Fruit fly (Drosophila melanogaster): Measurements from ENCODE around the gene bcn92.

Gene bcn92

DNA sequence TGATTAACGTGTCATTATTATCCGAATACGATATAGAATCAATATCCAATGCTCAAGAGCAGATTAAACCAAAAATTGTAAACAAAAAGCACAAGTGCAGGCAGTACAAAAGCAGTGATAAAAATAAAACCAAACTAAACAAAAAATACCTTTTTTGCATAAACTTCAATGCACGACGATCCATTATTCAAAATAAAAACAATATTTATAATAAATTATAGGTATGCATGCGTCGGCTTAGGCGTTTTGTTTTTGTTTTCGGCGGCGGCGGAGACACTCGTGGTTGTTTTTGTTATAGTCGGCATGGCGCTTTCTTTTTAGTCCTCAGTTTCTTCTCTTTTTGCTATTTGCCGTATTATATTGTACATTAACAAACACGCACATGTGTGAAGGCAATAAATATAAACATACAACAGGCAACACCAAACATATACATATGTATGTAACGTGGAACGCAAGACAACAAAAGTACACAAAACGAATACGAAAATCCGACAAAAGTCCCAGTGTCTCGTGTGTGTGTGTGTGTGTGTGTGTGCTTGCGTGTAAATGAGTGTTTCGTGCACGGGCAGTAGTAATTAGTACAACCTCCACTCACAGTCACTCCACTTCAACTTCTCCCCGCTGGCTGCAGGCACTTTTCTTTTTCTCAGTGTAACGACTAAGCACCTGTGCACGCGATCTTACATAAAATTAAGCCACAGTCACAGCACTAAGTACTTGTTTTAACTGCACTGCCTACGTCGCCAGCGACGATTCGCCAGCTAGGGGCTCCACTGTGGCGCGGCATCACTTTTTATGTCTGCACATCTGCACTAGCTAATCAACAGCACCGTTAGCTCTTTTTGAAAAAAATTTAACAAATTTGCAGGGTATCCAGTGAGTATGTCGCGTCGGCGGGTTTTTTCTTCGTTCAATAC is 13.3 kb downstream of the bcn92 start (continued):
- no peak for TF ChIP-seq CG10267 (tag; optimal IDR thresholded peaks at IDR 0.05)
- TF ChIP-seq Side (GFP tag; optimal IDR thresholded peaks at IDR 0.05): no peak
- TF ChIP-seq dmrt11E (tag; optimal IDR thresholded peaks at IDR 0.05): no peak
- peak; percentile 65; the same call in 3 of the 4 replicates for TF ChIP-seq Gug (GFP tag; IDR thresholded peaks at IDR 0.05)
- no peak for TF ChIP-seq CG15601 (tag; optimal IDR thresholded peaks at IDR 0.05)
- TF ChIP-seq Sox102F (GFP tag; optimal IDR thresholded peaks at IDR 0.05): peak; percentile 31
- no peak for TF ChIP-seq CG14860 (GFP tag; IDR thresholded peaks at IDR 0.05; ENCODE audit: partially characterized antibody)
- no peak for TF ChIP-seq abd-A (tag; optimal IDR thresholded peaks at IDR 0.05)
- no peak for TF ChIP-seq BEAF-32 (GFP tag; optimal IDR thresholded peaks at IDR 0.05)
- 0 out of 2 replicates have a peak, but pooled peaks have one; percentile 21 for TF ChIP-seq Awh (GFP tag; IDR thresholded peaks at IDR 0.05)
- no peak for TF ChIP-seq HHEX (GFP tag; optimal IDR thresholded peaks at IDR 0.05)
- TF ChIP-seq hbn (GFP tag; IDR thresholded peaks at IDR 0.05; ENCODE audit: partially characterized antibody): no peak
- no peak for TF ChIP-seq gcm2 (GFP tag; optimal IDR thresholded peaks at IDR 0.05)
- TF ChIP-seq CG12104 (GFP tag; optimal IDR thresholded peaks at IDR 0.05): no peak
- no peak for TF ChIP-seq lbe (GFP tag; optimal IDR thresholded peaks at IDR 0.05)
- TF ChIP-seq CG11695 (GFP tag; IDR thresholded peaks at IDR 0.05): peak; percentile 23; the same call in 1 of the 3 replicates
- no peak for TF ChIP-seq CG12391 (tag; optimal IDR thresholded peaks at IDR 0.05)
- TF ChIP-seq wor (GFP tag; IDR thresholded peaks at IDR 0.05): peak; percentile 28; the same call in 1 of the 2 replicates
- no peak for TF ChIP-seq HmgD (GFP tag; optimal IDR thresholded peaks at IDR 0.05)
- TF ChIP-seq sima (GFP tag; optimal IDR thresholded peaks at IDR 0.05): no peak
- TF ChIP-seq crp (GFP tag; optimal IDR thresholded peaks at IDR 0.05): no peak
- TF ChIP-seq slou (GFP tag; optimal IDR thresholded peaks at IDR 0.05): no peak
- no peak for TF ChIP-seq Six4 (GFP tag; optimal IDR thresholded peaks at IDR 0.05)
- TF ChIP-seq lola (GFP tag; optimal IDR thresholded peaks at IDR 0.05): peak in 1 of 3 experiments; percentile 21
- TF ChIP-seq chinmo (GFP tag; IDR thresholded peaks at IDR 0.05; ENCODE audit: partially characterized antibody): no peak
- TF ChIP-seq ab (GFP tag; optimal IDR thresholded peaks at IDR 0.05): peak; percentile 33
- peak; percentile 56 for TF ChIP-seq CG30403 (GFP tag; optimal IDR thresholded peaks at IDR 0.05)
- TF ChIP-seq CG10366 (GFP tag; IDR thresholded peaks at IDR 0.05): peak; percentile 39; the same call in 1 of the 2 replicates
- no peak for TF ChIP-seq Usf (GFP tag; optimal IDR thresholded peaks at IDR 0.05)
- peak; percentile 28 for TF ChIP-seq exex (tag; optimal IDR thresholded peaks at IDR 0.05)
- TF ChIP-seq H2.0 (GFP tag; IDR thresholded peaks at IDR 0.05): peak; percentile 41
- TF ChIP-seq CG3838 (GFP tag; optimal IDR thresholded peaks at IDR 0.05): no peak
- TF ChIP-seq Meics (GFP tag; optimal IDR thresholded peaks at IDR 0.05): peak; percentile 57
- TF ChIP-seq CG5245 (GFP tag; optimal IDR thresholded peaks at IDR 0.05): no peak
- TF ChIP-seq run (tag; optimal IDR thresholded peaks at IDR 0.05): no peak
- TF ChIP-seq vnd (GFP tag; IDR thresholded peaks at IDR 0.05; ENCODE audit: partially characterized antibody): 0 out of 3 replicates have a peak, but pooled peaks have one; percentile 5
- TF ChIP-seq h (optimal IDR thresholded peaks at IDR 0.05): no peak
- no peak; the same call in 2 of the 3 replicates for TF ChIP-seq CG2199 (GFP tag; IDR thresholded peaks at IDR 0.05)
- TF ChIP-seq CG12219 (GFP tag; optimal IDR thresholded peaks at IDR 0.05): no peak
- no peak for TF ChIP-seq Dfd (GFP tag; optimal IDR thresholded peaks at IDR 0.05)
- no peak for TF ChIP-seq cg (GFP tag; optimal IDR thresholded peaks at IDR 0.05)
- TF ChIP-seq prd (optimal IDR thresholded peaks at IDR 0.05): no peak
- peak; percentile 65; the same call in 2 of the 3 replicates for TF ChIP-seq prd (GFP tag; IDR thresholded peaks at IDR 0.05)
- peak; percentile 11; the same call in 1 of the 3 replicates for TF ChIP-seq B-H1 (GFP tag; IDR thresholded peaks at IDR 0.05)
- TF ChIP-seq az2 (GFP tag; optimal IDR thresholded peaks at IDR 0.05): no peak
- TF ChIP-seq CG3163 (GFP tag; optimal IDR thresholded peaks at IDR 0.05): no peak
- peak; percentile 6 for TF ChIP-seq CG18262 (tag; optimal IDR thresholded peaks at IDR 0.05)
- TF ChIP-seq bbx (GFP tag; IDR thresholded peaks at IDR 0.05; ENCODE audit: partially characterized antibody): no peak

All from whole organism, embryonic.